Fruit fly (Drosophila melanogaster): Measurements from ENCODE around the gene Atg4a.

Atg4a gene

dm6 chr2L:1094724-1095123, 14.0 kb downstream of the Atg4a start (continued):
- no peak for TF ChIP-seq Neu2 (GFP tag; optimal IDR thresholded peaks at IDR 0.05; ENCODE audit: borderline replicate concordance)
- TF ChIP-seq HmgD (GFP tag; optimal IDR thresholded peaks at IDR 0.05), result no peak
- no peak for TF ChIP-seq p53 (GFP tag; optimal IDR thresholded peaks at IDR 0.05)
- peak; percentile 32; the same call in 1 of the 2 replicates for TF ChIP-seq CG1024 (GFP tag; IDR thresholded peaks at IDR 0.05)
- peak; percentile 37; the same call in 1 of the 3 replicates for TF ChIP-seq CG11456 (GFP tag; IDR thresholded peaks at IDR 0.05)
- peak; percentile 17 for TF ChIP-seq CoRest (tag; optimal IDR thresholded peaks at IDR 0.05)
- TF ChIP-seq Hr78 (GFP tag; optimal IDR thresholded peaks at IDR 0.05), result peak in 1 of 2 experiments; percentile 68
- TF ChIP-seq CG9437 (GFP tag; optimal IDR thresholded peaks at IDR 0.05), result no peak
- peak; percentile 16 for TF ChIP-seq CG9727 (GFP tag; optimal IDR thresholded peaks at IDR 0.05)
- TF ChIP-seq CG43689 (GFP tag; IDR thresholded peaks at IDR 0.05), result no peak
- peak; percentile 28 for TF ChIP-seq CG4328 (GFP tag; optimal IDR thresholded peaks at IDR 0.05)
- TF ChIP-seq pnt (GFP tag; optimal IDR thresholded peaks at IDR 0.05), result no peak
- TF ChIP-seq CG7928 (GFP tag; optimal IDR thresholded peaks at IDR 0.05), result no peak
- no peak for TF ChIP-seq CG6654 (GFP tag; optimal IDR thresholded peaks at IDR 0.05)
- TF ChIP-seq Hr51 (GFP tag; optimal IDR thresholded peaks at IDR 0.05), result peak in 1 of 2 experiments; percentile 1
- no peak for TF ChIP-seq Drgx (GFP tag; IDR thresholded peaks at IDR 0.05)
- TF ChIP-seq bbx (GFP tag; IDR thresholded peaks at IDR 0.05; ENCODE audit: partially characterized antibody), result no peak
- no peak for TF ChIP-seq CG11696 (GFP tag; IDR thresholded peaks at IDR 0.05)
- TF ChIP-seq CG1233 (GFP tag; optimal IDR thresholded peaks at IDR 0.05), result peak; percentile 12
- no peak for TF ChIP-seq vfl (GFP tag; optimal IDR thresholded peaks at IDR 0.05)
- no peak for TF ChIP-seq jing (GFP tag; optimal IDR thresholded peaks at IDR 0.05)
- TF ChIP-seq sug (tag; optimal IDR thresholded peaks at IDR 0.05), result peak; percentile 33
- TF ChIP-seq cg (GFP tag; optimal IDR thresholded peaks at IDR 0.05), result no peak
- TF ChIP-seq odd (GFP tag; optimal IDR thresholded peaks at IDR 0.05), result peak; percentile 40
- TF ChIP-seq CG8290 (GFP tag; optimal IDR thresholded peaks at IDR 0.05), result no peak
- no peak for TF ChIP-seq CG8290 (tag; optimal IDR thresholded peaks at IDR 0.05)
- TF ChIP-seq ranshi (GFP tag; IDR thresholded peaks at IDR 0.05), result no peak
- peak; percentile 53 for TF ChIP-seq Asciz (GFP tag; optimal IDR thresholded peaks at IDR 0.05)
- TF ChIP-seq Pdp1 (GFP tag; optimal IDR thresholded peaks at IDR 0.05), result no peak
- peak; percentile 35; the same call in 1 of the 2 replicates for TF ChIP-seq sob (GFP tag; IDR thresholded peaks at IDR 0.05)
- no peak for TF ChIP-seq Deaf1 (tag; optimal IDR thresholded peaks at IDR 0.05)
- no peak for TF ChIP-seq B-H1 (GFP tag; IDR thresholded peaks at IDR 0.05)
- TF ChIP-seq Camta (GFP tag; optimal IDR thresholded peaks at IDR 0.05), result no peak
- TF ChIP-seq CG33213 (GFP tag; optimal IDR thresholded peaks at IDR 0.05), result no peak
- no peak for TF ChIP-seq CG16815 (GFP tag; optimal IDR thresholded peaks at IDR 0.05)
- TF ChIP-seq CG3065 (GFP tag; optimal IDR thresholded peaks at IDR 0.05), result no peak
- peak; percentile 60 for TF ChIP-seq CrebB (tag; optimal IDR thresholded peaks at IDR 0.05)
- no peak for TF ChIP-seq CG2120 (GFP tag; optimal IDR thresholded peaks at IDR 0.05)
- TF ChIP-seq Dll (GFP tag; IDR thresholded peaks at IDR 0.05; ENCODE audit: partially characterized antibody), result no peak
- no peak for TF ChIP-seq CG11723 (GFP tag; optimal IDR thresholded peaks at IDR 0.05)
- no peak for TF ChIP-seq HLHmδ (GFP tag; optimal IDR thresholded peaks at IDR 0.05)
- TF ChIP-seq CG14710 (tag; optimal IDR thresholded peaks at IDR 0.05), result no peak
- peak; percentile 35 for TF ChIP-seq dmrt99B (tag; optimal IDR thresholded peaks at IDR 0.05)
- no peak for TF ChIP-seq CG11085 (GFP tag; IDR thresholded peaks at IDR 0.05)
- no peak for TF ChIP-seq esg (GFP tag; conservative IDR thresholded peaks at IDR 0.05)
- 0 out of 2 replicates have a peak, but pooled peaks have one; percentile 16 for TF ChIP-seq Rfx (GFP tag; IDR thresholded peaks at IDR 0.05)
- no peak for TF ChIP-seq ara (GFP tag; IDR thresholded peaks at IDR 0.05)
- TF ChIP-seq CG17385 (GFP tag; optimal IDR thresholded peaks at IDR 0.05), result no peak
- TF ChIP-seq CG18599 (GFP tag; optimal IDR thresholded peaks at IDR 0.05), result peak; percentile 37
- TF ChIP-seq inv (GFP tag; IDR thresholded peaks at IDR 0.05; ENCODE audit: partially characterized antibody), result no peak
- TF ChIP-seq chinmo (GFP tag; IDR thresholded peaks at IDR 0.05; ENCODE audit: partially characterized antibody), result no peak

Data from whole organism, embryonic.